Worm (Caenorhabditis elegans) whole organism, young adult: Measurements from ENCODE around the gene ugt-21.

Experiments used
- C06A6.2 ChIP-seq: fragments of 200-800 bp; sonication (Bioruptor generic); conservative IDR thresholded peaks from 2 replicates; pipeline ENCODE4 v1.3.6; 2022; ENCODE audit warnings: missing genetic modification characterization, missing compliant biosample characterization
- D2030.7 ChIP-seq: fragments of 200-800 bp; sonication (Bioruptor generic); IDR thresholded peaks from 2 replicates; pipeline ENCODE4 v1.3.6; 2022; ENCODE audit warnings: missing genetic modification reagents, missing genetic modification characterization, missing compliant biosample characterization
- F22D6.2 ChIP-seq: sonication (generic microtip); optimal IDR thresholded peaks from 2 replicates; lab custom pipeline; 2016; ENCODE audit warnings: mild to moderate bottlenecking, missing genetic modification characterization, missing compliant biosample characterization
- F33H1.4 ChIP-seq: fragments of 200-800 bp; sonication (Bioruptor generic); IDR thresholded peaks from 2 replicates; pipeline ENCODE4 v1.3.6; 2022; ENCODE audit warnings: missing genetic modification reagents, missing genetic modification characterization, missing compliant biosample characterization
- F57C9.4 ChIP-seq: sonication (generic microtip); optimal IDR thresholded peaks from 2 replicates; lab custom pipeline; 2017; ENCODE audit warnings: mild to moderate bottlenecking, missing genetic modification characterization, missing compliant biosample characterization
- K11D2.4 ChIP-seq: fragments of 200-800 bp; sonication (Bioruptor generic); IDR thresholded peaks from 2 replicates; pipeline ENCODE4 v1.3.6; 2022; ENCODE audit warnings: missing genetic modification reagents, missing genetic modification characterization, missing compliant biosample characterization
- Y79H2A.3 ChIP-seq: fragments of 200-800 bp; sonication (Bioruptor generic); conservative IDR thresholded peaks from 2 replicates; pipeline ENCODE4 v1.3.6; 2022; ENCODE audit warnings: missing genetic modification reagents, missing genetic modification characterization, missing compliant biosample characterization
- cebp-2 ChIP-seq: fragments of 200-800 bp; sonication (Bioruptor generic); IDR thresholded peaks from 2 replicates; pipeline ENCODE4 v1.3.6; 2022; ENCODE audit warnings: missing genetic modification characterization, missing compliant biosample characterization
- ceh-100 ChIP-seq: fragments of 200-800 bp; sonication (Bioruptor generic); IDR thresholded peaks from 2 replicates; pipeline ENCODE4 v1.3.6; 2022; ENCODE audit warnings: missing genetic modification reagents, missing genetic modification characterization, missing compliant biosample characterization
- ceh-40 ChIP-seq: fragments of 200-800 bp; sonication (Bioruptor generic); IDR thresholded peaks from 2 replicates; pipeline ENCODE4 v1.3.6; 2022; ENCODE audit warnings: missing genetic modification characterization, missing compliant biosample characterization
- ceh-91 ChIP-seq: fragments of 200-800 bp; sonication (Bioruptor generic); IDR thresholded peaks from 2 replicates; pipeline ENCODE4 v1.3.6; 2022; ENCODE audit warnings: missing genetic modification reagents, missing genetic modification characterization, missing compliant biosample characterization
- dox-1 ChIP-seq: fragments of 200-800 bp; sonication (Bioruptor generic); IDR thresholded peaks from 2 replicates; pipeline ENCODE4 v1.3.6; 2022; ENCODE audit warnings: missing genetic modification reagents, missing genetic modification characterization, missing compliant biosample characterization
- dpl-1 ChIP-seq: fragments of 150-350 bp; optimal IDR thresholded peaks from 2 replicates; lab custom pipeline; 2014; ENCODE audit warnings: missing biosample characterization, missing genetic modification reagents, missing genetic modification characterization
- egl-18 ChIP-seq: fragments of 200-800 bp; sonication (Bioruptor generic); IDR thresholded peaks from 2 replicates; pipeline ENCODE4 v1.3.6; 2022; ENCODE audit warnings: missing genetic modification reagents, missing genetic modification characterization, missing compliant biosample characterization
- ekl-4 ChIP-seq: fragments of 200-800 bp; sonication (Bioruptor generic); IDR thresholded peaks from 2 replicates; pipeline ENCODE4 v1.3.6; 2022; ENCODE audit warnings: missing genetic modification reagents, missing genetic modification characterization, missing compliant biosample characterization
- gei-17 ChIP-seq: fragments of 200-800 bp; sonication (Bioruptor generic); optimal IDR thresholded peaks from 2 replicates; lab custom pipeline; 2018; ENCODE audit warnings: mild to moderate bottlenecking, missing genetic modification characterization, missing compliant biosample characterization
- him-1 ChIP-seq: sonication (generic microtip); optimal IDR thresholded peaks from 2 replicates; lab custom pipeline; 2016; ENCODE audit warnings: missing genotype, missing genetic modification reagents, missing genetic modification characterization, missing compliant biosample characterization
- hlh-26 ChIP-seq: fragments of 200-800 bp; sonication (Bioruptor generic); conservative IDR thresholded peaks from 2 replicates; pipeline ENCODE4 v1.3.6; 2022; ENCODE audit warnings: missing genetic modification reagents, missing genetic modification characterization, missing compliant biosample characterization
- hmg-20 ChIP-seq: fragments of 200-800 bp; sonication (Bioruptor generic); IDR thresholded peaks from 2 replicates; pipeline ENCODE4 v1.3.6; 2022; ENCODE audit warnings: missing genetic modification reagents, missing genetic modification characterization, missing compliant biosample characterization
- let-526 ChIP-seq: fragments of 200-800 bp; sonication (Bioruptor generic); IDR thresholded peaks from 2 replicates; pipeline ENCODE4 v1.3.6; 2022; ENCODE audit warnings: missing genetic modification reagents, missing genetic modification characterization, missing compliant biosample characterization
- let-607 ChIP-seq, 2 experiments: fragments of 200-800 bp in 1 of 2; sonication (Bioruptor generic) in 1 of 2; sonication (generic microtip) in 1 of 2; optimal IDR thresholded peaks; 2 replicates each; lab custom pipeline; 2016 to 2018; ENCODE audit warnings: mild to moderate bottlenecking in 2 of 2, missing compliant biosample characterization in 2 of 2, missing genetic modification characterization in 2 of 2, moderate library complexity in 2 of 2, missing genotype in 1 of 2
- lin-26 ChIP-seq: fragments of 200-800 bp; sonication (Bioruptor generic); IDR thresholded peaks from 2 replicates; pipeline ENCODE4 v1.3.6; 2022; ENCODE audit warnings: missing genetic modification reagents, missing genetic modification characterization, missing compliant biosample characterization
- lin-35 ChIP-seq, 3 experiments: fragments of 150-350 bp in 2 of 3; sonication (generic microtip) in 1 of 3; optimal IDR thresholded peaks; 2 replicates each; lab custom pipeline; 2014 to 2018; ENCODE audit warnings: missing biosample characterization in 3 of 3, missing genetic modification characterization in 3 of 3, missing genetic modification reagents in 3 of 3
- lin-40 ChIP-seq: sonication (generic microtip); optimal IDR thresholded peaks from 2 replicates; lab custom pipeline; 2016; ENCODE audit warnings: missing genetic modification characterization, mild to moderate bottlenecking, missing compliant biosample characterization, missing genotype, missing genetic modification reagents
- lsl-1 ChIP-seq: fragments of 200-800 bp; sonication (Bioruptor generic); optimal IDR thresholded peaks from 2 replicates; lab custom pipeline; 2018; ENCODE audit warnings: mild to moderate bottlenecking, missing genetic modification characterization, moderate library complexity, missing compliant biosample characterization
- mel-28 ChIP-seq: sonication (generic microtip); optimal IDR thresholded peaks from 2 replicates; lab custom pipeline; 2016; ENCODE audit warnings: borderline replicate concordance, mild to moderate bottlenecking, missing genetic modification characterization, missing compliant biosample characterization
- mes-4 ChIP-seq: sonication (generic microtip); optimal IDR thresholded peaks from 2 replicates; lab custom pipeline; 2016; ENCODE audit warnings: missing genotype, missing genetic modification characterization, missing compliant biosample characterization
- nfya-2 ChIP-seq: fragments of 200-800 bp; sonication (Bioruptor generic); IDR thresholded peaks from 2 replicates; pipeline ENCODE4 v1.3.6; 2022; ENCODE audit warnings: missing genetic modification reagents, missing genetic modification characterization, missing compliant biosample characterization
- repo-1 ChIP-seq: sonication (generic microtip); optimal IDR thresholded peaks from 2 replicates; lab custom pipeline; 2017; ENCODE audit warnings: mild to moderate bottlenecking, missing genetic modification characterization, missing compliant biosample characterization
- tbp1 ChIP-seq: fragments of 200-800 bp; sonication (Bioruptor generic); optimal IDR thresholded peaks from 2 replicates; lab custom pipeline; 2018; ENCODE audit warnings: mild to moderate bottlenecking, missing genetic modification characterization, missing compliant biosample characterization
- tlf-1 ChIP-seq: fragments of 200-800 bp; sonication (Bioruptor generic); optimal IDR thresholded peaks from 2 replicates; lab custom pipeline; 2018; ENCODE audit warnings: mild to moderate bottlenecking, missing genetic modification characterization, missing compliant biosample characterization
- zim-3 ChIP-seq: sonication (generic microtip); optimal IDR thresholded peaks from 2 replicates; lab custom pipeline; 2017; ENCODE audit warnings: mild to moderate bottlenecking, missing genetic modification characterization, moderate library complexity, missing compliant biosample characterization
- ztf-18 ChIP-seq: sonication (generic microtip); optimal IDR thresholded peaks from 2 replicates; lab custom pipeline; 2016; ENCODE audit warnings: missing genotype, mild to moderate bottlenecking, missing genetic modification characterization, missing compliant biosample characterization
- ztf-22 ChIP-seq: fragments of 200-800 bp; sonication (Bioruptor generic); optimal IDR thresholded peaks from 2 replicates; lab custom pipeline; 2018; ENCODE audit warnings: mild to moderate bottlenecking, missing genetic modification characterization, moderate library complexity, missing compliant biosample characterization
- ztf-25 ChIP-seq: fragments of 200-800 bp; sonication (Bioruptor generic); IDR thresholded peaks from 2 replicates; pipeline ENCODE4 v1.3.6; 2022; ENCODE audit warnings: missing genetic modification reagents, missing genetic modification characterization, missing compliant biosample characterization
- ztf-26 ChIP-seq: sonication (generic microtip); optimal IDR thresholded peaks from 2 replicates; lab custom pipeline; 2017; ENCODE audit warnings: missing genetic modification characterization, missing compliant biosample characterization
- ztf-6 ChIP-seq: fragments of 200-800 bp; sonication (Bioruptor generic); IDR thresholded peaks from 2 replicates; pipeline ENCODE4 v1.3.6; 2022; ENCODE audit warnings: missing genetic modification reagents, missing genetic modification characterization, missing compliant biosample characterization

ugt-21 gene

DNA sequence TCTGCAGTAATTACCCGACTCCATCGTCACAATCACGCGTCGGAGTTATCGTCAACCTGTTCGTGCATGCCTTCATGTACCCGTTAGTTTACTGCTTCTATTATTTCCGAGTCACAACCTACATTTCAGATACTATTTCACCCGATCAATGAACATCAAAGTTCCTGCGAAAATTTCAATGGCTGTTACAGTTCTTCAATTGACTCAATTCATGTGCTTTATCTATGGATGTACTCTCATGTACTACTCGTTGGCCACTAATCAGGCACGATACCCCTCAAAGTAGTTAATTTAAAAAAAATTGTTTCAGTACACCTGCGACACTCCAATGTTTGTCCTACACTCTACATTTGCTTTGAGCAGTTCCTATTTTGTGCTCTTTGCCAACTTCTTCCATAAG lies 30.7 kb downstream of the ugt-21 start:
- TF ChIP-seq ztf-26 (tag; lab: Kevin White, UChicago), result peak; percentile 6
- peak; percentile 3 for TF ChIP-seq repo-1 (tag; lab: Kevin White, UChicago)
- TF ChIP-seq gei-17 (GFP tag; lab: Kevin White, UChicago), result peak; percentile 6
- no peak for TF ChIP-seq hmg-20

- TF ChIP-seq F22D6.2 (no peak), nfya-2 (GFP tag; lab: Robert Waterston, UW) (no peak), ztf-6 (GFP tag; lab: Robert Waterston, UW) (no peak), ztf-18 (tag; lab: Kevin White, UChicago) (no peak), ekl-4 (no peak), let-526 (GFP tag; lab: Robert Waterston, UW) (no peak), zim-3 (tag; lab: Kevin White, UChicago) (no peak), tbp1 (no peak), ceh-91 (no peak), F33H1.4 (no peak)
Measured at ce11 chrIV:9533071-9533470, 33.0 kb downstream of the ugt-21 start, which contains the start of gene F56H11.2. Gene F56H11.2, minus strand, starts transcription at chrIV:9533171.

- TF ChIP-seq lin-40 (tag; lab: Kevin White, UChicago) (peak; percentile 44), mes-4 (tag; lab: Kevin White, UChicago) (no peak), K11D2.4 (GFP tag; lab: Robert Waterston, UW) (no peak), ztf-25 (GFP tag; lab: Robert Waterston, UW) (no peak), lin-35 (GFP tag; optimal IDR thresholded peaks at IDR 0.05; lab: Kevin White, UChicago) (no peak), tlf-1 (GFP tag; lab: Kevin White, UChicago) (no peak), dox-1 (GFP tag; lab: Robert Waterston, UW) (0 out of 2 replicates have a peak, but pooled peaks have one; percentile 18), lsl-1 (GFP tag; lab: Kevin White, UChicago) (no peak), ceh-40 (GFP tag; lab: Robert Waterston, UW) (no peak), ceh-100 (GFP tag; lab: Robert Waterston, UW) (no peak), hlh-26 (GFP tag; lab: Robert Waterston, UW) (no peak), Y79H2A.3 (GFP tag; lab: Robert Waterston, UW) (no peak), him-1 (tag; lab: Kevin White, UChicago) (no peak), dpl-1 (GFP tag; lab: Kevin White, UChicago) (no peak)
Measured at ce11 chrIV:9534342-9534741, 34.2 kb downstream of the ugt-21 start.

DNA sequence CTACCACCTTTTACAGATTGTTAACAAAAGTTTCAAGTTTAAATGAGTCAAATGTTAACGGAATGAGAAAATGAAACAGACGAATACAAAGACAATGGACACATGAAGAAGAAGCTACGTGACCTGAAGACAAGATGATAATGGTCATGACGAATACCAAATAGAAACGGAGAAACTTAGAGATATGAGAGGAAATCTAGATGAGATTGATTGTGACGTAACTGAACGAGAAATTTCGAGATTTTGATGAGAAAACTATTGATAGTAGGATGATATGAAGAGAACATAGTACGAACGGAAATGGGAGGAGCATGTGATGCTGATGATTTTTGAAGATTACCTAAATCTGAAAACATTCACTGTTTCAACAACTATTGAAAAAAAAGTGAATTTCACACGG lies 35.0 kb downstream of the ugt-21 start:
- TF ChIP-seq cebp-2 (GFP tag; lab: Robert Waterston, UW) (no peak), let-607 (tag; optimal IDR thresholded peaks at IDR 0.05; lab: Kevin White, UChicago) (no peak), dox-1 (GFP tag; lab: Robert Waterston, UW) (no peak), ztf-22 (GFP tag; lab: Kevin White, UChicago) (no peak), C06A6.2 (GFP tag; lab: Robert Waterston, UW) (no peak), D2030.7 (no peak), lsl-1 (GFP tag; lab: Kevin White, UChicago) (no peak), egl-18 (GFP tag; lab: Robert Waterston, UW) (no peak), mel-28 (tag; lab: Kevin White, UChicago) (no peak), lin-26 (GFP tag; lab: Robert Waterston, UW) (no peak), F57C9.4 (no peak)
